Worm (Caenorhabditis elegans) whole organism, young adult: ENCODE results near the gene srg-41.

ENCODE experiments used
- C06A6.2 ChIP-seq: fragments of 200-800 bp; sonication (Bioruptor generic); conservative IDR thresholded peaks from 2 replicates; pipeline ENCODE4 v1.3.6; 2022; ENCODE audit warnings: missing genetic modification characterization, missing compliant biosample characterization
- D2030.7 ChIP-seq: fragments of 200-800 bp; sonication (Bioruptor generic); IDR thresholded peaks from 2 replicates; pipeline ENCODE4 v1.3.6; 2022; ENCODE audit warnings: missing genetic modification reagents, missing genetic modification characterization, missing compliant biosample characterization
- F33H1.4 ChIP-seq: fragments of 200-800 bp; sonication (Bioruptor generic); IDR thresholded peaks from 2 replicates; pipeline ENCODE4 v1.3.6; 2022; ENCODE audit warnings: missing genetic modification reagents, missing genetic modification characterization, missing compliant biosample characterization
- F49E8.2 ChIP-seq: sonication (generic microtip); optimal IDR thresholded peaks from 3 replicates; lab custom pipeline; 2017; ENCODE audit warnings: missing genetic modification characterization, mild to moderate bottlenecking, missing compliant biosample characterization, antibody characterized with exemption, moderate library complexity; ENCODE audit not compliant: insufficient read depth
- F52B5.7 ChIP-seq: sonication (generic microtip); optimal IDR thresholded peaks from 2 replicates; lab custom pipeline; 2016; ENCODE audit warnings: mild to moderate bottlenecking, missing genetic modification characterization, missing compliant biosample characterization
- F57C9.4 ChIP-seq: sonication (generic microtip); optimal IDR thresholded peaks from 2 replicates; lab custom pipeline; 2017; ENCODE audit warnings: mild to moderate bottlenecking, missing genetic modification characterization, missing compliant biosample characterization
- K12H6.12 ChIP-seq: fragments of 200-800 bp; sonication (Bioruptor generic); optimal IDR thresholded peaks from 2 replicates; lab custom pipeline; 2018; ENCODE audit warnings: mild to moderate bottlenecking, missing genetic modification characterization, missing compliant biosample characterization
- T07F8.4 ChIP-seq: sonication (generic microtip); optimal IDR thresholded peaks from 2 replicates; lab custom pipeline; 2016; ENCODE audit warnings: mild to moderate bottlenecking, missing genetic modification characterization, moderate library complexity, missing compliant biosample characterization
- Y53G8AR.9 ChIP-seq: fragments of 200-800 bp; sonication (Bioruptor generic); conservative IDR thresholded peaks from 2 replicates; pipeline ENCODE4 v1.3.6; 2022; ENCODE audit warnings: missing genetic modification reagents, missing genetic modification characterization, missing compliant biosample characterization
- Y95B8A.8 ChIP-seq: fragments of 200-800 bp; sonication (Bioruptor generic); IDR thresholded peaks from 2 replicates; pipeline ENCODE4 v1.3.6; 2022; ENCODE audit warnings: missing genetic modification reagents, missing genetic modification characterization, missing compliant biosample characterization
- ZK185.1 ChIP-seq: sonication (generic microtip); optimal IDR thresholded peaks from 2 replicates; lab custom pipeline; 2016; ENCODE audit warnings: mild to moderate bottlenecking, missing genetic modification characterization, missing compliant biosample characterization; ENCODE audit not compliant: poor library complexity, severe bottlenecking
- attf-5 ChIP-seq: fragments of 200-800 bp; sonication (Bioruptor generic); optimal IDR thresholded peaks from 2 replicates; lab custom pipeline; 2018; ENCODE audit warnings: mild to moderate bottlenecking, missing genetic modification characterization, missing compliant biosample characterization
- cebp-1 ChIP-seq, 2 experiments: fragments of 200-800 bp in 1 of 2; sonication (Bioruptor generic) in 1 of 2; sonication (generic microtip) in 1 of 2; IDR thresholded peaks in 1 of 2; optimal IDR thresholded peaks in 1 of 2; 2 replicates each; pipeline versions ENCODE4 v1.3.6 to Lab custom; 2017 to 2022; ENCODE audit warnings: missing compliant biosample characterization in 2 of 2, missing genetic modification characterization in 2 of 2, mild to moderate bottlenecking in 1 of 2, missing genetic modification reagents in 1 of 2, moderate library complexity in 1 of 2
- cebp-2 ChIP-seq: fragments of 200-800 bp; sonication (Bioruptor generic); IDR thresholded peaks from 2 replicates; pipeline ENCODE4 v1.3.6; 2022; ENCODE audit warnings: missing genetic modification characterization, missing compliant biosample characterization
- ceh-27 ChIP-seq: fragments of 200-800 bp; sonication (Bioruptor generic); optimal IDR thresholded peaks from 2 replicates; lab custom pipeline; 2018; ENCODE audit warnings: mild to moderate bottlenecking, missing genetic modification characterization, moderate library complexity, missing compliant biosample characterization
- ceh-91 ChIP-seq: fragments of 200-800 bp; sonication (Bioruptor generic); IDR thresholded peaks from 2 replicates; pipeline ENCODE4 v1.3.6; 2022; ENCODE audit warnings: missing genetic modification reagents, missing genetic modification characterization, missing compliant biosample characterization
- dpff-1 ChIP-seq: sonication (generic microtip); optimal IDR thresholded peaks from 2 replicates; lab custom pipeline; 2017; ENCODE audit warnings: mild to moderate bottlenecking, missing genetic modification characterization, missing compliant biosample characterization
- egrh-3 ChIP-seq: fragments of 200-800 bp; sonication (Bioruptor generic); IDR thresholded peaks from 2 replicates; pipeline ENCODE4 v1.3.6; 2022; ENCODE audit warnings: missing genetic modification reagents, missing genetic modification characterization, missing compliant biosample characterization
- hlh-26 ChIP-seq: fragments of 200-800 bp; sonication (Bioruptor generic); conservative IDR thresholded peaks from 2 replicates; pipeline ENCODE4 v1.3.6; 2022; ENCODE audit warnings: missing genetic modification reagents, missing genetic modification characterization, missing compliant biosample characterization
- hrde-1 ChIP-seq: sonication (generic microtip); optimal IDR thresholded peaks from 2 replicates; lab custom pipeline; 2016; ENCODE audit warnings: missing genetic modification characterization, mild to moderate bottlenecking, missing compliant biosample characterization, moderate library complexity, missing genotype, missing genetic modification reagents, borderline replicate concordance
- let-526 ChIP-seq: fragments of 200-800 bp; sonication (Bioruptor generic); IDR thresholded peaks from 2 replicates; pipeline ENCODE4 v1.3.6; 2022; ENCODE audit warnings: missing genetic modification reagents, missing genetic modification characterization, missing compliant biosample characterization
- lin-40 ChIP-seq: sonication (generic microtip); optimal IDR thresholded peaks from 2 replicates; lab custom pipeline; 2016; ENCODE audit warnings: missing genetic modification characterization, mild to moderate bottlenecking, missing compliant biosample characterization, missing genotype, missing genetic modification reagents
- lin-54 ChIP-seq: fragments of 200-800 bp; sonication (Bioruptor generic); optimal IDR thresholded peaks from 2 replicates; lab custom pipeline; 2018; ENCODE audit warnings: mild to moderate bottlenecking, missing genetic modification characterization, missing compliant biosample characterization
- lir-1 ChIP-seq: fragments of 200-800 bp; sonication (Bioruptor generic); conservative IDR thresholded peaks from 2 replicates; pipeline ENCODE4 v1.3.6; 2022; ENCODE audit warnings: missing genetic modification reagents, missing genetic modification characterization, missing compliant biosample characterization
- lsy-27 ChIP-seq: sonication (generic microtip); optimal IDR thresholded peaks from 2 replicates; lab custom pipeline; 2017; ENCODE audit warnings: missing genetic modification characterization, mild to moderate bottlenecking, missing compliant biosample characterization, antibody characterized with exemption, missing genotype, borderline replicate concordance; ENCODE audit not compliant: insufficient read depth
- madf-10 ChIP-seq: sonication (generic microtip); optimal IDR thresholded peaks from 2 replicates; lab custom pipeline; 2016; ENCODE audit warnings: mild to moderate bottlenecking, missing genetic modification characterization, missing compliant biosample characterization
- nfyb-1 ChIP-seq: fragments of 200-800 bp; sonication (Bioruptor generic); IDR thresholded peaks from 2 replicates; pipeline ENCODE4 v1.3.6; 2022; ENCODE audit warnings: missing genetic modification reagents, missing genetic modification characterization, missing compliant biosample characterization
- nhr-27 ChIP-seq: fragments of 200-800 bp; sonication (Bioruptor generic); optimal IDR thresholded peaks from 2 replicates; lab custom pipeline; 2018; ENCODE audit warnings: mild to moderate bottlenecking, missing genetic modification characterization, moderate library complexity, missing compliant biosample characterization
- nhr-80 ChIP-seq: sonication (generic microtip); optimal IDR thresholded peaks from 2 replicates; lab custom pipeline; 2016; ENCODE audit warnings: missing genetic modification characterization, missing compliant biosample characterization
- snpc-4 ChIP-seq, 5 experiments: fragments of 150-350 bp in 1 of 5; sonication (generic microtip) in 4 of 5; optimal IDR thresholded peaks; 2 replicates each; lab custom pipeline; 2014 to 2018; ENCODE audit warnings: missing genetic modification characterization in 5 of 5, missing biosample characterization in 3 of 5, antibody characterized with exemption in 2 of 5, mild to moderate bottlenecking in 2 of 5, missing compliant biosample characterization in 2 of 5, missing genotype in 2 of 5, moderate library complexity in 2 of 5, missing genetic modification reagents in 1 of 5
- somi-1 ChIP-seq: fragments of 200-800 bp; sonication (Bioruptor generic); optimal IDR thresholded peaks from 2 replicates; lab custom pipeline; 2018; ENCODE audit warnings: mild to moderate bottlenecking, missing genetic modification characterization, missing compliant biosample characterization
- unc-130 ChIP-seq: sonication (generic microtip); optimal IDR thresholded peaks from 2 replicates; lab custom pipeline; 2016; ENCODE audit warnings: missing genetic modification reagents, missing genetic modification characterization, missing compliant biosample characterization
- xnd-1 ChIP-seq: sonication (generic microtip); optimal IDR thresholded peaks from 2 replicates; lab custom pipeline; 2016; ENCODE audit warnings: missing genotype, missing genetic modification reagents, missing genetic modification characterization, missing compliant biosample characterization
- zim-3 ChIP-seq: sonication (generic microtip); optimal IDR thresholded peaks from 2 replicates; lab custom pipeline; 2017; ENCODE audit warnings: mild to moderate bottlenecking, missing genetic modification characterization, moderate library complexity, missing compliant biosample characterization
- ztf-22 ChIP-seq: fragments of 200-800 bp; sonication (Bioruptor generic); optimal IDR thresholded peaks from 2 replicates; lab custom pipeline; 2018; ENCODE audit warnings: mild to moderate bottlenecking, missing genetic modification characterization, moderate library complexity, missing compliant biosample characterization

Gene srg-41

DNA sequence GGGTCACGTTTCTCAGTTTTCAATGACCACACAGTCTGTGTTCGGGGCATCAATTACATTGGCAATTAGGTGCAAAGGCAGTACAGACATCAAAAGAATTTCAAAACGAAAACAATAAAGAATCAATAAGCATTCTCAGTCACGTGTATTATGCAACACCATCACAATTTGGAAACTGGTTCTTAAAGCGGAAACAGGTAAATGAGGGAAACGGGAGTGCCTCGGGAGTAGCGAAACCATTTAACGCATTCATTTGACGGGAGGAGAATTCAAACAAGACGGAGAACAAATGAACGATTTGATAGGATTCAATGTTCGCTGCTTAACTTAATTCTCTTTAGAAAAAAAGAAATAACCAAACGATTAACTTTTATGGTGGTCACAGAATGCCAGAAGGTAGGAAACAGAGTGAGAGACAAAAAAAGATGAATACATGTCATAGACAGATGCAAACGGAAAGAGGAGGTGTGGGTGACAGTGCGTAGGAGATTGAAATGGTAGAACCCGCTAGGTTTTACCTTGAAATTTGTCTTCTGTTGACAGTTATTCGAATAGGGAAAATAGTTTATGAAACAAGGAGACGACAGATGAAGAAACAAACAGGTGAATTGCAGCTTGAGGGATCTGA lies 35.1 kb upstream of the srg-41 start:
- peak; percentile 26 for TF ChIP-seq lin-40
- TF ChIP-seq nhr-27 (tag; lab: Kevin White, UChicago), result no peak
- TF ChIP-seq unc-130 (GFP tag; lab: Kevin White, UChicago), result no peak
- TF ChIP-seq, all 124 proteins: peak for 1

DNA sequence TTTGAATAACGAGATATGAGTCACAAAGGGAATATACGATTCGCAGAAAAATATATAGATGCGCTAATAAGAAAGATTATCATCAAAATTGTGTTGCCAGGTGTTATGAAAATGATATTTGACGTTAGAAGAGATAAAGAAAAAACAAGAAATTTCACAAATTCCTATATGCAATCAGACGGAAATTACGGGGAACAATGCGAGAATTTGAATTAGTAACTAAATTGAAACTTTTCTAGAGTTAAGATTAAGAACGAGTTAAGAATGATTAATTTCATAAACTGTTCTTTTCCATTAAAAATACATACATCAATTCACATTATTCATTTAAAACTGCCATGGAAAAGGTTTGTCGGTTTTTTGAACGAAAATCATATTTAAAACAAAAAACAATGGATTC lies 34.4 kb upstream of the srg-41 start, which contains the start of gene clc-6:
Gene clc-6 (minus strand): TSS at position 101 of the 400 bp plus-strand sequence.
- TF ChIP-seq F49E8.2, result no peak

DNA sequence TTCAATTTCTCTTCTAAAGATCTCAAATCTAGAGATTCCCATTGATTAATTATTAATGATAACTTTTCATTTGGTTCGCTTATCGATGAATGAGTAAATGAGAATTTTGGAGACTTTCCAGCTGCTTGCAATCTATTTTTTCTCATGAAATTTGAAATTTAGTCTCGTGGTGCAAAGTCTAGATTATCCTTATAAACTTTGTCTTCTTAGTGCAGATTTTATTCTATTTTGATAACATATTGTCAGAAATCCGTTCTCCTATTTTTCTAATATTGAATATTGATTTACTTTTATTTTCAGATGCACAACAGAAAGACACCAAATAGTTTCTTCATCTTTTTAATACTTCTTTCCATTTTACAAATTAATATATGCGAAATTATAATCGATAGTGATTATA lies 29.3 kb upstream of the srg-41 start, which contains the start of gene lgc-49:
Gene lgc-49 (plus strand): TSS at position 301 of the 400 bp plus-strand sequence.
- TF ChIP-seq dpff-1 (tag; lab: Kevin White, UChicago), result no peak
- TF ChIP-seq hlh-26 (GFP tag; lab: Robert Waterston, UW), result no peak
- TF ChIP-seq somi-1 (GFP tag; lab: Kevin White, UChicago), result no peak
- no peak for TF ChIP-seq cebp-2 (GFP tag; lab: Robert Waterston, UW)
- no peak for TF ChIP-seq cebp-1 (GFP tag; IDR thresholded peaks at IDR 0.05; lab: Robert Waterston, UW)
- no peak for TF ChIP-seq cebp-1 (tag; optimal IDR thresholded peaks at IDR 0.05; lab: Kevin White, UChicago)
- TF ChIP-seq F49E8.2, result no peak
- no peak for TF ChIP-seq nhr-80
- TF ChIP-seq ceh-91 (GFP tag; lab: Robert Waterston, UW), result no peak
- TF ChIP-seq egrh-3 (GFP tag; lab: Robert Waterston, UW), result no peak
- no peak for TF ChIP-seq lsy-27 (tag; lab: Kevin White, UChicago)
- TF ChIP-seq xnd-1, result no peak
- no peak for TF ChIP-seq ztf-22 (GFP tag; lab: Kevin White, UChicago)
- no peak for TF ChIP-seq attf-5 (GFP tag; lab: Kevin White, UChicago)
- no peak for TF ChIP-seq ZK185.1 (tag; lab: Kevin White, UChicago)
- TF ChIP-seq Y53G8AR.9 (GFP tag; lab: Robert Waterston, UW), result no peak
- no peak for TF ChIP-seq ceh-27
- no peak for TF ChIP-seq lir-1 (GFP tag; lab: Robert Waterston, UW)
- no peak for TF ChIP-seq hrde-1 (tag; lab: Kevin White, UChicago)
- TF ChIP-seq, all 124 proteins: peak for 0

DNA sequence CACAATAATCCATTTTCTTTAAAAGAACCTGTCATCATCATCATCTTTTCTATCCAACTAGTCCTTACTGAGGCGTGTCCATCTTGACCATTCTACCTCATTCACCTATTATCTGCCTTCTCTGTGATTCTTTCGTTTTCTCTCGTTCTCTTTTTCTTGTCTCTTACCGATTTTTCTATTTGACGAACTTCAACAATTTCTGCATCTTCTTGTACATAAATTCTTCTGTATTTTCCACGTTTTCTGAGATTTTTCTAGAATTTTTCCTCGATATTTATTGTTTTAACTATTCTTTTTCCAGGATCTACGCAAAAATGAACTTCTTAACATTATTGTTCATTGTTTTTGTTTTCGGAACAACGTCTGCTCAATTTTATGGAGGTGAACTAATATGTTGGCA lies 21.2 kb upstream of the srg-41 start, which contains the start of gene cnc-10:
Gene cnc-10 (plus strand): TSS at position 301 of the 400 bp plus-strand sequence.
- TF ChIP-seq F57C9.4 (tag; lab: Kevin White, UChicago) (no peak), nhr-80 (no peak), let-526 (no peak), zim-3 (tag; lab: Kevin White, UChicago) (no peak), C06A6.2 (GFP tag; lab: Robert Waterston, UW) (no peak)

DNA sequence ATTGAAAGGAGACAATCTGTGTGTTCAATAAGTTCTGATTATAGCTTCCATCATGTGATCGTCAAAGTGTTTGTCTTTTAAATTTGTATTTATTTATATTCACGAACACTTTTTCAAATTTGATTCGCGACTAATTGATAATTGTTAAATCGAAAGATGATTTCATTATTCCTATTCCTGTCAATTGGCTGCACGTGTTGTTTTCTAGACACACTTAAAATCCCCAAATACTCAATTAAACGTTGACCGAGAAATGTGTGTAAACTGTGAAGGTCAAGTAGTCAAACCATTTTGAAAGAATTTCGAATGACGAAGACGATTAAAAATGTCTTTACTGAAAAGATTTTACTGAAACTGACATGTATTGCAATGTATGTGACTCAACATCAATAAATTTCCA lies 19.3 kb upstream of the srg-41 start:
- TF ChIP-seq snpc-4 (GFP tag; optimal IDR thresholded peaks at IDR 0.05; lab: Kevin White, UChicago) (no peak), snpc-4 (tag; optimal IDR thresholded peaks at IDR 0.05; lab: Kevin White, UChicago) (no peak), D2030.7 (no peak), xnd-1 (no peak)

DNA sequence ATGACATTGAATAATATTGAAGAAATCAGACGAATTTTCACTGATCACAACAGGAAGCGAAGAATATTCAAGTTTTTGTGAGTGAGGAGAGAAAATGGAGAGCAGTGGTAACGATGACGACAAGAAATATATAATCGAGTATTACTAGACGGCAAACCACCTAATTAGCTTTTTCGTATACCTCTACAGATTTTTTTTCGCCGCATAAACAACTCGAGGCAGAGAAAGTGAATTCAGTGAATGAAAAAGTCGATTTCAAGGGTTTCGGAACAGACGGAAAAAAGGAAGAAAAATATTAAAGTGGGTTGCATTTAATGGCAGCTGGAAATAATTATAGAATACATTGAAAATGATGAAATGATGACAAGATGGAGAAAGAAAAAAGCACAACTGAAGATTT lies 15.9 kb upstream of the srg-41 start, which contains the start of gene gpa-1:
Gene gpa-1 (minus strand): TSS at position 101 of the 400 bp plus-strand sequence.
- TF ChIP-seq K12H6.12, result no peak
- TF ChIP-seq lin-54 (GFP tag; lab: Kevin White, UChicago), result no peak
- no peak for TF ChIP-seq ceh-27
- TF ChIP-seq madf-10 (tag; lab: Kevin White, UChicago), result no peak
- no peak for TF ChIP-seq Y95B8A.8 (GFP tag; lab: Robert Waterston, UW)
- no peak for TF ChIP-seq nfyb-1 (GFP tag; lab: Robert Waterston, UW)
- no peak for TF ChIP-seq T07F8.4
- TF ChIP-seq F33H1.4 (GFP tag; lab: Robert Waterston, UW), result no peak
- no peak for TF ChIP-seq F52B5.7
